Worm (Caenorhabditis elegans) whole organism, midembryonic: ENCODE data around the gene D1005.6.

ENCODE experiments used
- T22C8.4 ChIP-seq: fragments of 200-800 bp; sonication (Bioruptor generic); IDR thresholded peaks from 2 replicates; pipeline ENCODE4 v1.3.6; 2022; ENCODE audit warnings: missing genetic modification characterization, missing compliant biosample characterization
- flt-1 ChIP-seq: fragments of 200-800 bp; sonication (Bioruptor generic); IDR thresholded peaks from 2 replicates; pipeline ENCODE4 v1.3.6; 2022; ENCODE audit warnings: missing genetic modification characterization, missing compliant biosample characterization
- klf-2 ChIP-seq: fragments of 200-800 bp; sonication (Bioruptor generic); conservative IDR thresholded peaks from 2 replicates; pipeline ENCODE4 v1.3.6; 2022; ENCODE audit warnings: missing genetic modification reagents, missing genetic modification characterization, missing compliant biosample characterization
- tab-1 ChIP-seq: fragments of 200-800 bp; sonication (Bioruptor generic); IDR thresholded peaks from 2 replicates; pipeline ENCODE4 v1.3.6; 2022; ENCODE audit warnings: missing genetic modification characterization, missing compliant biosample characterization

DNA sequence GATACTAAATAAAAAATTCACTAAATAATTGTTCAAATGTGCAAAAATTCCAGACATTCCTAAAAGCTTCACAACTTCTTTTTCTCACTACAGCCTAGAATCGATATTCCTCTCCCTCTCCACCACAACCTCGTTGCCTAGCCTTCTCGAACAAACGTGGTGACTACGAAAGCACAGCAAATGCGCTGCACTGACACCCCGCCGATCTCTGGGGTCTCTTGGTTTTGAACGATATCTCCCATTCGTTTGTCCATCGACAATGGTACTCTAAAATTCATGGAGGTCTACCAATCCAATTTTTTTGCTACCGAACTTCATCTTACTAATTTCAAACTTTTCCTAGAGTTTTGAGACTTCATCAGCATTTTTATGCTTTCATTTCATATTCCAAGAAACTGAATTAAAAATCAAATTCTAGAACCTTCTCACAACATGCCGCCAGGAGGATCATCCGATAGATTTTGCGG lies 14.2 kb downstream of the D1005.6 start, which contains the start of gene W05H7.1:
- no peak for TF ChIP-seq flt-1 (GFP tag; lab: Robert Waterston, UW)
- 0 out of 2 replicates have a peak, but pooled peaks have one; percentile 21 for TF ChIP-seq T22C8.4 (GFP tag; lab: Robert Waterston, UW)
- TF ChIP-seq tab-1 = no peak
- no peak for TF ChIP-seq klf-2 (GFP tag; lab: Robert Waterston, UW)
